Worm (Caenorhabditis elegans): ENCODE results near the gene twk-20.
A peak's percentile ranks its signal among the peaks of the same experiment; 100 is the strongest.

The twk-20 gene

ce11 chrX:13644884-13645283 is 5.2 kb downstream of the twk-20 start:
- no peak for TF ChIP-seq unc-30 (tag; optimal IDR thresholded peaks at IDR 0.05)
- TF ChIP-seq lin-14 (GFP tag; optimal IDR thresholded peaks at IDR 0.05) = peak; percentile 16

- TF ChIP-seq ceh-82 (tag; optimal IDR thresholded peaks at IDR 0.05) = no peak
- TF ChIP-seq ceh-8 (GFP tag; optimal IDR thresholded peaks at IDR 0.05) = no peak
- TF ChIP-seq mef-2 (tag; optimal IDR thresholded peaks at IDR 0.05) = no peak
- no peak for TF ChIP-seq snpc-4 (tag; optimal IDR thresholded peaks at IDR 0.05)
These were observed 7.1 kb downstream of the twk-20 start, which contains the start of gene acr-9 for ce11 chrX:13646798-13647197. TSS of gene acr-9 (minus strand) at chrX:13646898.

DNA sequence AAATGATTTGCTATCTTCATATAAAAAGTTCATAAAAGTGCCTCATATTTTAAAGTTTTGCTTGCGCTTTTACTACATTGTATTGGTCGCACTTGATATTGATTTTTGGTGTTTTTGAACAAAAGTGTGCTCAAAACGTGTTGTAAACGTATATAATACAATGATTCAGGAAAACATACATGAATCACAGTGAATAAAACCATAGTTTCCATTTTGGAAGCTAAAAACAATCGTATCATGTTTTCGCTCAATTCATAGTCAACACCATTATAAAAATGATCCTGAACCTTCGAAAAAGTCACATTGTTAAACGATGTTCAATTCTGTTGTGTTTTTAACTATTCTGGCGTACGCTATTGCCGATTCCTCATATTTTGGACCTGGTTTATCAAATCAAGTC is 7.6 kb downstream of the twk-20 start, which contains the start of gene C40C9.3:
C40C9.3 (plus strand) TSS at position 301 of the 400 bp plus-strand sequence.
- no peak for TF ChIP-seq C04F5.9 (tag; optimal IDR thresholded peaks at IDR 0.05)
- TF ChIP-seq pag-3 (tag; optimal IDR thresholded peaks at IDR 0.05; ENCODE audit: borderline replicate concordance, insufficient read depth) = no peak
- no peak for TF ChIP-seq isw-1 (GFP tag; IDR thresholded peaks at IDR 0.05)

DNA sequence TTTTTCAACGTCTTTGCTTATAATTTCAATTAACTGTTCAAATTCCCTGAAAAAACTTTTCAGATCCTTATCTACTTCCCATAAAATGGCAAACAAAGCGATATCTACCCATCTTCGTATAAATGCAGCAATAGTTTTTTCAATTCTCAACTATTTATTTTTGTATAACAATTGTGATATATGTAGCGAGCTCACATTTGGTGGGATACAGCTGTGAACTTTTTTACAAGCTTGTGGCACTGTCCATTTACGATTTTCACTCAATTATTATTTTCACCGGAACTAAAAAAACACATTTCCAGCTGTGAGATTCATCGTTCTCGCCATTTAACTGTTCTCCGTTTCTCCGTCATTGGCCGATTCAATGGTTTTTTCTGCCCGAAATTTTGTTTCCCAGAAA is 11.1 kb downstream of the twk-20 start, which contains the start of gene C40C9.4:
C40C9.4 (plus strand) TSS at position 301 of the 400 bp plus-strand sequence.
- TF ChIP-seq fkh-4 (tag; optimal IDR thresholded peaks at IDR 0.05; ENCODE audit: borderline replicate concordance) (no peak), pag-3 (tag; optimal IDR thresholded peaks at IDR 0.05; ENCODE audit: borderline replicate concordance, insufficient read depth) (no peak), dsc-1 (tag; optimal IDR thresholded peaks at IDR 0.05) (no peak), sox-4 (tag; optimal IDR thresholded peaks at IDR 0.05) (no peak), sup-37 (GFP tag; optimal IDR thresholded peaks at IDR 0.05) (no peak), lsy-2 (tag; optimal IDR thresholded peaks at IDR 0.05) (no peak), ceh-63 (GFP tag; optimal IDR thresholded peaks at IDR 0.05) (no peak), ztf-11 (tag; optimal IDR thresholded peaks at IDR 0.05) (no peak), mdl-1 (tag; optimal IDR thresholded peaks at IDR 0.05) (no peak), nhr-12 (tag; optimal IDR thresholded peaks at IDR 0.05) (no peak)

DNA sequence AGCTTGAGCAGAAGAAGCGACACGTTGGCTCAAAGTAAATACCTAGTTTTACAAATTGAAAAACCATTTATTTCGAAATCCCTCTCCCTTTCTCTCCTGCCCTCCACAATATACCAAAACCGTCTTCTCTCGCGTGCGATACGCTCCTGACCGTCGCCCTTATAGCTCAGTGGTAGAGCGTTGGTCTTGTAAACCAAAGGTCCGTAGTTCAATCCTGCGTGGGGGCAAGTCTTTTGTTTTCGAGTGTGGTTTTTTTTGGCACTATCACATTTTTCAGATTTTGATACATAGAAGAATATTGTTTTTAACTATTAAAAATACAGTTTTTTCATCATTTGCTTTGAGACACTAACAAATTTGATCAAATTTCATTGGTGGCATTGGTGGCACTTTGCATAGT is 13.9 kb downstream of the twk-20 start:
- peak; percentile 28 for TF ChIP-seq nhr-20 (tag; optimal IDR thresholded peaks at IDR 0.05)
- TF ChIP-seq nhr-47 (tag; optimal IDR thresholded peaks at IDR 0.05) = peak; percentile 18
- TF ChIP-seq snu-23 (GFP tag; optimal IDR thresholded peaks at IDR 0.05) = peak; percentile 43
- TF ChIP-seq hpl-2 (GFP tag; optimal IDR thresholded peaks at IDR 0.05) = no peak
- no peak for TF ChIP-seq dpl-1 (GFP tag; optimal IDR thresholded peaks at IDR 0.05)
- TF ChIP-seq lin-35 (GFP tag; optimal IDR thresholded peaks at IDR 0.05) = peak in 1 of 2 experiments; percentile 23
- peak; percentile 16 for TF ChIP-seq mep-1 (tag; optimal IDR thresholded peaks at IDR 0.05)
- TF ChIP-seq nhr-90 (tag; optimal IDR thresholded peaks at IDR 0.05; ENCODE audit: poor library complexity) = peak; percentile 23
- TF ChIP-seq elt-3 (tag; optimal IDR thresholded peaks at IDR 0.05) = peak in 1 of 6 experiments; percentile 12

- TF ChIP-seq nhr-85 (tag) (peak; percentile 4), sptf-1 (tag; optimal IDR thresholded peaks at IDR 0.05) (no peak)
These were observed 14.6 kb downstream of the twk-20 start for ce11 chrX:13654276-13654675.

- TF ChIP-seq nhr-71 (tag; optimal IDR thresholded peaks at IDR 0.05) = peak; percentile 34
- TF ChIP-seq nhr-19 (GFP tag; conservative IDR thresholded peaks at IDR 0.05) = 0 out of 2 replicates have a peak, but pooled peaks have one; percentile 17
- TF ChIP-seq rnt-1 (tag; optimal IDR thresholded peaks at IDR 0.05) = peak; percentile 10
- TF ChIP-seq dsc-1 (tag; optimal IDR thresholded peaks at IDR 0.05) = peak; percentile 22
- no peak for TF ChIP-seq skn-1 (tag; optimal IDR thresholded peaks at IDR 0.05)
- no peak for TF ChIP-seq lir-3 (tag; optimal IDR thresholded peaks at IDR 0.05; ENCODE audit: poor library complexity)
- TF ChIP-seq xbp-1 (tag; optimal IDR thresholded peaks at IDR 0.05) = no peak
- TF ChIP-seq lin-35 (GFP tag; optimal IDR thresholded peaks at IDR 0.05) = peak in 1 of 2 experiments; percentile 14
- TF ChIP-seq snu-23 (GFP tag; optimal IDR thresholded peaks at IDR 0.05) = peak; percentile 21
- peak; percentile 26 for TF ChIP-seq nhr-90 (tag; optimal IDR thresholded peaks at IDR 0.05; ENCODE audit: poor library complexity)
- TF ChIP-seq efl-1 (optimal IDR thresholded peaks at IDR 0.05) = no peak
- TF ChIP-seq efl-1 (GFP tag; optimal IDR thresholded peaks at IDR 0.05 in 1 of 2) = peak in 1 of 2 experiments; percentile 71
- TF ChIP-seq fkh-4 (tag; optimal IDR thresholded peaks at IDR 0.05; ENCODE audit: borderline replicate concordance) = no peak
- no peak for TF ChIP-seq mdl-1 (tag; optimal IDR thresholded peaks at IDR 0.05)
- no peak for TF ChIP-seq unc-62 (GFP tag; optimal IDR thresholded peaks at IDR 0.05)
- peak; percentile 11 for TF ChIP-seq nhr-20 (tag; optimal IDR thresholded peaks at IDR 0.05)
- no peak for TF ChIP-seq elt-2 (tag; optimal IDR thresholded peaks at IDR 0.05)
- peak; percentile 0 for TF ChIP-seq nhr-47 (tag; optimal IDR thresholded peaks at IDR 0.05)
These were observed 16.1 kb downstream of the twk-20 start for ce11 chrX:13655769-13656168.

All from whole organism, L1 larva.